Fruit fly (Drosophila melanogaster): ENCODE measurements around the gene yellow-k.
A peak's percentile ranks its signal among the peaks of the same experiment; 100 is the strongest.

yellow-k gene

dm6 chr3L:15523806-15524346, 3.5 kb downstream of the yellow-k start, which contains the start of gene CG7945 (continued):
- TF ChIP-seq CG4617 (GFP tag; optimal IDR thresholded peaks at IDR 0.05; ENCODE audit: borderline replicate concordance) = peak; percentile 66
- peak; percentile 29 for TF ChIP-seq CG2712 (tag; optimal IDR thresholded peaks at IDR 0.05)
- TF ChIP-seq ewg (GFP tag; optimal IDR thresholded peaks at IDR 0.05) = no peak
- no peak for TF ChIP-seq CG11723 (GFP tag; optimal IDR thresholded peaks at IDR 0.05)
- no peak for TF ChIP-seq CG17385 (GFP tag; optimal IDR thresholded peaks at IDR 0.05)
- no peak for TF ChIP-seq CG33213 (GFP tag; optimal IDR thresholded peaks at IDR 0.05)
- no peak for TF ChIP-seq ftz-f1 (GFP tag; optimal IDR thresholded peaks at IDR 0.05)
- TF ChIP-seq TFAM (GFP tag; optimal IDR thresholded peaks at IDR 0.05) = no peak
- peak; percentile 56 for TF ChIP-seq lbe (GFP tag; optimal IDR thresholded peaks at IDR 0.05)
- no peak for TF ChIP-seq twi (tag; optimal IDR thresholded peaks at IDR 0.05)
- peak; percentile 61 for TF ChIP-seq Scr (GFP tag; IDR thresholded peaks at IDR 0.05; ENCODE audit: partially characterized antibody)
- no peak for TF ChIP-seq CG9817 (tag; optimal IDR thresholded peaks at IDR 0.05)
- no peak for TF ChIP-seq esg (GFP tag; conservative IDR thresholded peaks at IDR 0.05)
- peak in 1 of 3 experiments; percentile 49 for TF ChIP-seq Stat92E (GFP tag; optimal IDR thresholded peaks at IDR 0.05)
- TF ChIP-seq croc (GFP tag; conservative IDR thresholded peaks at IDR 0.05) = no peak
- TF ChIP-seq ssp (GFP tag; IDR thresholded peaks at IDR 0.05) = no peak
- no peak for TF ChIP-seq prd (optimal IDR thresholded peaks at IDR 0.05)
- no peak for TF ChIP-seq prd (GFP tag; IDR thresholded peaks at IDR 0.05)
- no peak for TF ChIP-seq Xbp1 (GFP tag; optimal IDR thresholded peaks at IDR 0.05)
- TF ChIP-seq CG16813 (GFP tag; IDR thresholded peaks at IDR 0.05; ENCODE audit: partially characterized antibody) = peak; percentile 59; the same call in 2 of the 3 replicates
- no peak for TF ChIP-seq Hmx (GFP tag; optimal IDR thresholded peaks at IDR 0.05)
- 0 out of 3 replicates have a peak, but pooled peaks have one; percentile 36 for TF ChIP-seq vnd (GFP tag; IDR thresholded peaks at IDR 0.05; ENCODE audit: partially characterized antibody)
- TF ChIP-seq Opbp (GFP tag; IDR thresholded peaks at IDR 0.05; ENCODE audit: partially characterized antibody) = peak; percentile 71; the same call in 2 of the 3 replicates
- TF ChIP-seq gt (GFP tag; IDR thresholded peaks at IDR 0.05) = no peak
- TF ChIP-seq CG10267 (tag; optimal IDR thresholded peaks at IDR 0.05) = peak; percentile 44
- no peak for TF ChIP-seq Sin3A (optimal IDR thresholded peaks at IDR 0.05)
- no peak for TF ChIP-seq dmrt11E (tag; optimal IDR thresholded peaks at IDR 0.05)
- peak; percentile 17 for TF ChIP-seq CG17568 (GFP tag; optimal IDR thresholded peaks at IDR 0.05)
- no peak for TF ChIP-seq CG31441 (GFP tag; IDR thresholded peaks at IDR 0.05)
- TF ChIP-seq CG32772 (GFP tag; IDR thresholded peaks at IDR 0.05) = no peak
- TF ChIP-seq otp (GFP tag; IDR thresholded peaks at IDR 0.05) = no peak
- TF ChIP-seq Oaz (GFP tag; IDR thresholded peaks at IDR 0.05) = no peak
- no peak for TF ChIP-seq CG3163 (GFP tag; optimal IDR thresholded peaks at IDR 0.05)
- TF ChIP-seq BEAF-32 (GFP tag; optimal IDR thresholded peaks at IDR 0.05) = peak; percentile 65
- no peak for TF ChIP-seq Side (GFP tag; optimal IDR thresholded peaks at IDR 0.05)
- no peak for TF ChIP-seq CG13296 (GFP tag; optimal IDR thresholded peaks at IDR 0.05)
- no peak for TF ChIP-seq CG17912 (GFP tag; optimal IDR thresholded peaks at IDR 0.05)
- no peak for TF ChIP-seq bab2 (GFP tag; optimal IDR thresholded peaks at IDR 0.05)
- no peak for TF ChIP-seq CG3281 (GFP tag; optimal IDR thresholded peaks at IDR 0.05)
- no peak for TF ChIP-seq Fer2 (tag; optimal IDR thresholded peaks at IDR 0.05)
- no peak for TF ChIP-seq CG7786 (GFP tag; optimal IDR thresholded peaks at IDR 0.05)
- TF ChIP-seq CG34376 (GFP tag; optimal IDR thresholded peaks at IDR 0.05) = no peak
- no peak for TF ChIP-seq E2f1 (GFP tag; IDR thresholded peaks at IDR 0.05)
- TF ChIP-seq CHES-1-like (GFP tag; optimal IDR thresholded peaks at IDR 0.05) = no peak
- TF ChIP-seq Hr39 (optimal IDR thresholded peaks at IDR 0.05) = no peak
- no peak for TF ChIP-seq CG7357 (GFP tag; IDR thresholded peaks at IDR 0.05)
- peak; percentile 60 for TF ChIP-seq CG1603 (tag; optimal IDR thresholded peaks at IDR 0.05)
- no peak for TF ChIP-seq CG4360 (GFP tag; IDR thresholded peaks at IDR 0.05)
- TF ChIP-seq row (GFP tag; IDR thresholded peaks at IDR 0.05) = peak; percentile 17; the same call in 1 of the 3 replicates
- TF ChIP-seq wek (GFP tag; optimal IDR thresholded peaks at IDR 0.05) = no peak
- no peak for TF ChIP-seq gcm2 (GFP tag; optimal IDR thresholded peaks at IDR 0.05)

Data from whole organism, embryonic.